Worm (Caenorhabditis elegans): ENCODE results near the gene Y73B3A.8.
"Not testable (repeated sequence)": the region's sequence is repeated elsewhere in the genome, so short reads cannot be mapped to it uniquely, and the experiment has no call there.

- not testable (repeated sequence) for TF ChIP-seq ceh-2 (tag; optimal IDR thresholded peaks at IDR 0.05); C38D4.7 (GFP tag; optimal IDR thresholded peaks at IDR 0.05); rnt-1 (tag; optimal IDR thresholded peaks at IDR 0.05); pqm-1 (tag; optimal IDR thresholded peaks at IDR 0.05); unc-86 (tag; optimal IDR thresholded peaks at IDR 0.05); lin-11 (tag; optimal IDR thresholded peaks at IDR 0.05); elt-2 (tag; optimal IDR thresholded peaks at IDR 0.05); ama-1 (optimal IDR thresholded peaks at IDR 0.05); dmd-4 (tag; optimal IDR thresholded peaks at IDR 0.05; ENCODE audit: borderline replicate concordance); ceh-48 (tag; optimal IDR thresholded peaks at IDR 0.05); zip-5 (tag; optimal IDR thresholded peaks at IDR 0.05); ets-4 (tag; optimal IDR thresholded peaks at IDR 0.05); tbx-2 (tag; optimal IDR thresholded peaks at IDR 0.05)
These were observed 21.7 kb downstream of the Y73B3A.8 start, which contains the start of gene fbxa-16 for ce11 chrX:119363-119762.

All from whole organism, late embryonic.